Worm (Caenorhabditis elegans) whole organism, young adult: ENCODE results near the gene cdf-2.

Experiments
- F23B12.7 ChIP-seq: sonication (generic microtip); optimal IDR thresholded peaks from 2 replicates; lab custom pipeline; 2017; ENCODE audit warnings: missing genetic modification characterization, mild to moderate bottlenecking, missing compliant biosample characterization, antibody characterized with exemption, moderate library complexity; ENCODE audit not compliant: insufficient read depth
- F39B2.1 ChIP-seq: fragments of 200-800 bp; sonication (Bioruptor generic); IDR thresholded peaks from 2 replicates; pipeline ENCODE4 v1.3.6; 2022; ENCODE audit warnings: missing genetic modification reagents, missing genetic modification characterization, missing compliant biosample characterization
- F57C9.4 ChIP-seq: sonication (generic microtip); optimal IDR thresholded peaks from 2 replicates; lab custom pipeline; 2017; ENCODE audit warnings: mild to moderate bottlenecking, missing genetic modification characterization, missing compliant biosample characterization
- Y95B8A.8 ChIP-seq: fragments of 200-800 bp; sonication (Bioruptor generic); IDR thresholded peaks from 2 replicates; pipeline ENCODE4 v1.3.6; 2022; ENCODE audit warnings: missing genetic modification reagents, missing genetic modification characterization, missing compliant biosample characterization
- ZK185.1 ChIP-seq: sonication (generic microtip); optimal IDR thresholded peaks from 2 replicates; lab custom pipeline; 2016; ENCODE audit warnings: mild to moderate bottlenecking, missing genetic modification characterization, missing compliant biosample characterization; ENCODE audit not compliant: poor library complexity, severe bottlenecking
- bed-2 ChIP-seq: fragments of 200-800 bp; sonication (Bioruptor generic); IDR thresholded peaks from 2 replicates; pipeline ENCODE4 v1.3.6; 2022; ENCODE audit warnings: missing genetic modification reagents, missing genetic modification characterization, missing compliant biosample characterization
- chd-7 ChIP-seq: sonication (generic microtip); optimal IDR thresholded peaks from 2 replicates; lab custom pipeline; 2016; ENCODE audit warnings: mild to moderate bottlenecking, missing genetic modification characterization, moderate library complexity, missing compliant biosample characterization
- die-1 ChIP-seq: sonication (generic microtip); optimal IDR thresholded peaks from 2 replicates; lab custom pipeline; 2016; ENCODE audit warnings: missing genotype, mild to moderate bottlenecking, missing genetic modification characterization, missing compliant biosample characterization
- dox-1 ChIP-seq: fragments of 200-800 bp; sonication (Bioruptor generic); IDR thresholded peaks from 2 replicates; pipeline ENCODE4 v1.3.6; 2022; ENCODE audit warnings: missing genetic modification reagents, missing genetic modification characterization, missing compliant biosample characterization
- egl-44 ChIP-seq: fragments of 200-800 bp; sonication (Bioruptor generic); IDR thresholded peaks from 2 replicates; pipeline ENCODE4 v1.3.6; 2022; ENCODE audit warnings: missing genetic modification reagents, missing genetic modification characterization, missing compliant biosample characterization
- hlh-12 ChIP-seq: sonication (generic microtip); optimal IDR thresholded peaks from 2 replicates; lab custom pipeline; 2016; ENCODE audit warnings: missing genetic modification characterization, missing compliant biosample characterization
- hrde-1 ChIP-seq: sonication (generic microtip); optimal IDR thresholded peaks from 2 replicates; lab custom pipeline; 2016; ENCODE audit warnings: missing genetic modification characterization, mild to moderate bottlenecking, missing compliant biosample characterization, moderate library complexity, missing genotype, missing genetic modification reagents, borderline replicate concordance
- lin-40 ChIP-seq: sonication (generic microtip); optimal IDR thresholded peaks from 2 replicates; lab custom pipeline; 2016; ENCODE audit warnings: missing genetic modification characterization, mild to moderate bottlenecking, missing compliant biosample characterization, missing genotype, missing genetic modification reagents
- lin-54 ChIP-seq: fragments of 200-800 bp; sonication (Bioruptor generic); optimal IDR thresholded peaks from 2 replicates; lab custom pipeline; 2018; ENCODE audit warnings: mild to moderate bottlenecking, missing genetic modification characterization, missing compliant biosample characterization
- mcd-1 ChIP-seq: fragments of 200-800 bp; sonication (Bioruptor generic); IDR thresholded peaks from 2 replicates; pipeline ENCODE4 v1.3.6; 2022; ENCODE audit warnings: missing genetic modification reagents, missing genetic modification characterization, missing compliant biosample characterization
- mes-4 ChIP-seq: sonication (generic microtip); optimal IDR thresholded peaks from 2 replicates; lab custom pipeline; 2016; ENCODE audit warnings: missing genotype, missing genetic modification characterization, missing compliant biosample characterization
- mxl-1 ChIP-seq: sonication (generic microtip); optimal IDR thresholded peaks from 2 replicates; lab custom pipeline; 2016; ENCODE audit warnings: missing genetic modification characterization, missing compliant biosample characterization
- nfyb-1 ChIP-seq: fragments of 200-800 bp; sonication (Bioruptor generic); IDR thresholded peaks from 2 replicates; pipeline ENCODE4 v1.3.6; 2022; ENCODE audit warnings: missing genetic modification reagents, missing genetic modification characterization, missing compliant biosample characterization
- nhr-179 ChIP-seq: sonication (generic microtip); optimal IDR thresholded peaks from 2 replicates; lab custom pipeline; 2016; ENCODE audit warnings: mild to moderate bottlenecking, missing genetic modification characterization, missing compliant biosample characterization
- rec-8 ChIP-seq, 2 experiments: sonication (generic microtip); optimal IDR thresholded peaks; 2 replicates each; lab custom pipeline; 2016; ENCODE audit warnings: mild to moderate bottlenecking in 2 of 2, missing genetic modification characterization in 2 of 2, missing genetic modification reagents in 2 of 2, missing genotype in 2 of 2, missing biosample characterization in 1 of 2, missing compliant biosample characterization in 1 of 2, moderate library complexity in 1 of 2
- rpc-1 ChIP-seq, 2 experiments: fragments of 150-350 bp in 1 of 2; sonication (generic microtip) in 1 of 2; optimal IDR thresholded peaks; 2 replicates each; lab custom pipeline; 2014 to 2018; ENCODE audit warnings: missing biosample characterization in 1 of 2, missing genetic modification characterization in 1 of 2, missing genetic modification reagents in 1 of 2, missing genotype in 1 of 2
- snpc-4 ChIP-seq, 5 experiments: fragments of 150-350 bp in 1 of 5; sonication (generic microtip) in 4 of 5; optimal IDR thresholded peaks; 2 replicates each; lab custom pipeline; 2014 to 2018; ENCODE audit warnings: missing genetic modification characterization in 5 of 5, missing biosample characterization in 3 of 5, antibody characterized with exemption in 2 of 5, mild to moderate bottlenecking in 2 of 5, missing compliant biosample characterization in 2 of 5, missing genotype in 2 of 5, moderate library complexity in 2 of 5, missing genetic modification reagents in 1 of 5
- somi-1 ChIP-seq: fragments of 200-800 bp; sonication (Bioruptor generic); optimal IDR thresholded peaks from 2 replicates; lab custom pipeline; 2018; ENCODE audit warnings: mild to moderate bottlenecking, missing genetic modification characterization, missing compliant biosample characterization
- sptf-2 ChIP-seq: fragments of 200-800 bp; sonication (Bioruptor generic); optimal IDR thresholded peaks from 2 replicates; lab custom pipeline; 2018; ENCODE audit warnings: mild to moderate bottlenecking, missing genetic modification characterization, missing compliant biosample characterization
- unc-130 ChIP-seq: sonication (generic microtip); optimal IDR thresholded peaks from 2 replicates; lab custom pipeline; 2016; ENCODE audit warnings: missing genetic modification reagents, missing genetic modification characterization, missing compliant biosample characterization
- unc-62 ChIP-seq: fragments of 150-350 bp; optimal IDR thresholded peaks from 2 replicates; lab custom pipeline; 2014; ENCODE audit warnings: missing biosample characterization, missing genetic modification reagents, missing genetic modification characterization
- xnd-1 ChIP-seq: sonication (generic microtip); optimal IDR thresholded peaks from 2 replicates; lab custom pipeline; 2016; ENCODE audit warnings: missing genotype, missing genetic modification reagents, missing genetic modification characterization, missing compliant biosample characterization
- zfh-2 ChIP-seq: fragments of 200-800 bp; sonication (Bioruptor generic); conservative IDR thresholded peaks from 2 replicates; pipeline ENCODE4 v1.3.6; 2022; ENCODE audit warnings: missing genetic modification reagents, missing genetic modification characterization, missing compliant biosample characterization
- zim-3 ChIP-seq: sonication (generic microtip); optimal IDR thresholded peaks from 2 replicates; lab custom pipeline; 2017; ENCODE audit warnings: mild to moderate bottlenecking, missing genetic modification characterization, moderate library complexity, missing compliant biosample characterization
- ztf-22 ChIP-seq: fragments of 200-800 bp; sonication (Bioruptor generic); optimal IDR thresholded peaks from 2 replicates; lab custom pipeline; 2018; ENCODE audit warnings: mild to moderate bottlenecking, missing genetic modification characterization, moderate library complexity, missing compliant biosample characterization
- ztf-6 ChIP-seq: fragments of 200-800 bp; sonication (Bioruptor generic); IDR thresholded peaks from 2 replicates; pipeline ENCODE4 v1.3.6; 2022; ENCODE audit warnings: missing genetic modification reagents, missing genetic modification characterization, missing compliant biosample characterization

The cdf-2 gene

ce11 chrX:12477341-12477740, 10.6 kb upstream of the cdf-2 start, which contains the start of gene F45E6.1:
Gene F45E6.1 (minus strand): TSS chrX:12477441.
- TF ChIP-seq hrde-1 (tag; lab: Kevin White, UChicago): no peak
- TF ChIP-seq, all 124 proteins: peak for 0

- TF ChIP-seq nhr-179 (tag; lab: Kevin White, UChicago): no peak
- TF ChIP-seq F39B2.1 (GFP tag; lab: Robert Waterston, UW): no peak
- no peak for TF ChIP-seq mes-4 (tag; lab: Kevin White, UChicago)
- TF ChIP-seq mcd-1 (GFP tag; lab: Robert Waterston, UW): no peak
- no peak for TF ChIP-seq rpc-1 (optimal IDR thresholded peaks at IDR 0.05; lab: Kevin White, UChicago)
- TF ChIP-seq rpc-1 (tag; optimal IDR thresholded peaks at IDR 0.05; lab: Kevin White, UChicago): no peak
- TF ChIP-seq somi-1 (GFP tag; lab: Kevin White, UChicago): no peak
- no peak for TF ChIP-seq mxl-1 (tag; lab: Kevin White, UChicago)
- no peak for TF ChIP-seq ztf-6
- TF ChIP-seq snpc-4 (GFP tag; optimal IDR thresholded peaks at IDR 0.05; lab: Kevin White, UChicago): no peak
- TF ChIP-seq snpc-4 (tag; optimal IDR thresholded peaks at IDR 0.05; lab: Kevin White, UChicago): no peak
- TF ChIP-seq zim-3 (tag; lab: Kevin White, UChicago): no peak
- TF ChIP-seq bed-2 (GFP tag; lab: Robert Waterston, UW): no peak
- TF ChIP-seq lin-40 (tag; lab: Kevin White, UChicago): no peak
- no peak for TF ChIP-seq dox-1 (GFP tag; lab: Robert Waterston, UW)
- TF ChIP-seq rec-8 (tag; optimal IDR thresholded peaks at IDR 0.05; lab: Kevin White, UChicago): no peak
- TF ChIP-seq Y95B8A.8 (GFP tag; lab: Robert Waterston, UW): no peak
- no peak for TF ChIP-seq sptf-2
- no peak for TF ChIP-seq egl-44 (GFP tag; lab: Robert Waterston, UW)
- TF ChIP-seq chd-7 (tag; lab: Kevin White, UChicago): no peak
Observed at ce11 chrX:12476412-12476811, 9.7 kb upstream of the cdf-2 start.

DNA sequence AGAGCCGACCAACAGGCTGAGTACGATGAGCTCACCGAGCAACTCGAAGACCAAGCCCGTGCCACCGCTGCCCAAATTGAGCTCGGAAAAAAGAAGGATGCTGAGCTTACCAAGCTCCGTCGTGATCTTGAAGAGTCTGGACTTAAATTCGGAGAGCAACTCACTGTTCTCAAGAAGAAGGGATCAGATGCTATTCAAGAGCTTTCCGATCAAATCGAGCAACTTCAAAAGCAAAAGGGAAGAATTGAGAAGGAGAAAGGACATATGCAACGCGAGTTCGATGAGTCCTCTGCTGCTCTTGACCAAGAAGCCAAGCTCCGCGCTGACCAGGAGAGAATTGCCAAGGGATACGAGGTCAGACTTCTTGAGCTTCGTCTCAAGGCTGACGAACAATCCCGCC, 5.5 kb upstream of the cdf-2 start:
- TF ChIP-seq egl-44 (GFP tag; lab: Robert Waterston, UW): no peak
- no peak for TF ChIP-seq die-1
- TF ChIP-seq hlh-12 (tag; lab: Kevin White, UChicago): no peak
- TF ChIP-seq nfyb-1 (GFP tag; lab: Robert Waterston, UW): no peak
- TF ChIP-seq unc-130 (GFP tag; lab: Kevin White, UChicago): no peak
- no peak for TF ChIP-seq xnd-1 (tag; lab: Kevin White, UChicago)
- TF ChIP-seq somi-1 (GFP tag; lab: Kevin White, UChicago): no peak

- TF ChIP-seq F57C9.4 (tag; lab: Kevin White, UChicago) (no peak), F23B12.7 (tag; lab: Kevin White, UChicago) (no peak), ztf-22 (GFP tag; lab: Kevin White, UChicago) (no peak), unc-62 (GFP tag; lab: Kevin White, UChicago) (no peak), lin-40 (tag; lab: Kevin White, UChicago) (no peak), ZK185.1 (no peak)
- TF ChIP-seq, all 124 proteins: peak for 0
Observed at ce11 chrX:12469846-12470245, 3.1 kb upstream of the cdf-2 start.

ce11 chrX:12467660-12468111, 969 bp upstream of the cdf-2 start, which contains the start of gene myo-2:
Gene myo-2 (plus strand): TSS chrX:12468061.
- TF ChIP-seq lin-54 (GFP tag; lab: Kevin White, UChicago): no peak
- TF ChIP-seq zfh-2: peak; percentile 60
